Worm (Caenorhabditis elegans) whole organism, L4 larva: ENCODE results near the gene fbxc-34.

Source experiments
- F37D6.2 ChIP-seq: sonication (generic microtip); optimal IDR thresholded peaks from 2 replicates; lab custom pipeline; 2016; ENCODE audit warnings: mild to moderate bottlenecking, missing genetic modification characterization, missing compliant biosample characterization
- F49E8.2 ChIP-seq: sonication (generic microtip); optimal IDR thresholded peaks from 2 replicates; lab custom pipeline; 2016; ENCODE audit warnings: missing compliant biosample characterization, mild to moderate bottlenecking, missing genetic modification characterization, borderline replicate concordance
- ces-1 ChIP-seq: fragments of 150-350 bp; sonication (generic microtip); optimal IDR thresholded peaks from 4 replicates; lab custom pipeline; 2014; ENCODE audit warnings: missing biosample characterization, missing genetic modification reagents, missing genetic modification characterization
- dpl-1 ChIP-seq: fragments of 150-350 bp; optimal IDR thresholded peaks from 2 replicates; lab custom pipeline; 2014; ENCODE audit warnings: missing biosample characterization, missing genetic modification reagents, missing genetic modification characterization
- egl-27 ChIP-seq: sonication (generic microtip); optimal IDR thresholded peaks from 3 replicates; lab custom pipeline; 2017; ENCODE audit warnings: missing biosample characterization, missing genetic modification reagents, missing genetic modification characterization
- lin-1 ChIP-seq: fragments of 200-800 bp; sonication (Bioruptor generic); IDR thresholded peaks from 2 replicates; pipeline ENCODE4 v1.3.6; 2022; ENCODE audit warnings: missing genetic modification reagents, missing genetic modification characterization, missing compliant biosample characterization
- nhr-11 ChIP-seq: fragments of 150-350 bp; optimal IDR thresholded peaks from 2 replicates; lab custom pipeline; 2014; ENCODE audit warnings: missing biosample characterization, missing genetic modification characterization
- nhr-111 ChIP-seq: fragments of 200-800 bp; sonication (Bioruptor generic); optimal IDR thresholded peaks from 2 replicates; lab custom pipeline; 2018; ENCODE audit warnings: mild to moderate bottlenecking, missing genetic modification characterization, missing compliant biosample characterization
- nhr-25 ChIP-seq: sonication (generic microtip); optimal IDR thresholded peaks from 2 replicates; lab custom pipeline; 2017; ENCODE audit warnings: missing genetic modification characterization, mild to moderate bottlenecking, missing compliant biosample characterization, antibody characterized with exemption, moderate library complexity, borderline replicate concordance; ENCODE audit not compliant: insufficient read depth
- sdz-12 ChIP-seq: fragments of 200-800 bp; sonication (Bioruptor generic); optimal IDR thresholded peaks from 2 replicates; lab custom pipeline; 2018; ENCODE audit warnings: mild to moderate bottlenecking, missing genetic modification characterization, missing compliant biosample characterization
- spr-3 ChIP-seq: fragments of 200-800 bp; sonication (Bioruptor generic); optimal IDR thresholded peaks from 2 replicates; lab custom pipeline; 2018; ENCODE audit warnings: mild to moderate bottlenecking, missing genetic modification characterization, missing compliant biosample characterization
- ztf-11 ChIP-seq: fragments of 150-350 bp; optimal IDR thresholded peaks from 2 replicates; lab custom pipeline; 2014; ENCODE audit warnings: missing biosample characterization, missing genetic modification characterization

DNA sequence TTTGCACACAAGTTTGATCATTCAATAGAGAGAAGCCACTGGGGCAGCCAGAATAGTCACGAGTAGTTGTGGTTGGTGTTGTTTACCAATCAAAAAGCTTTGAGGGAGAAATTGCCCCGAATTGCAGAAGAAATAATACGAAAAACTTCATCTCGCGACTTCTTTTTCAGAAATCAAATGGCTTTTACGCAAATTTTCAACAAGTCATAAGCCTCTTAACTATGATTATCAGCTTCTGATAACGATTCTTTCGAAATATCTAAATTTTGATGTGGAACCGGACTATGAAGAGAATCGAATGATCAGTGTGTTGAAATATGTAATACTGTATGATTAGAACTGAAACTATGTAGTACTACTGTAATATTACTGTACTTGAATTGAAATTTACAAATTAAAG lies 10.6 kb upstream of the fbxc-34 start:
- TF ChIP-seq F49E8.2 (no peak), dpl-1 (GFP tag; lab: Kevin White, UChicago) (no peak), spr-3 (no peak), nhr-11 (tag; lab: Kevin White, UChicago) (no peak), nhr-25 (tag; lab: Kevin White, UChicago) (no peak), ztf-11 (tag; lab: Kevin White, UChicago) (no peak), F37D6.2 (tag; lab: Kevin White, UChicago) (no peak), egl-27 (tag; lab: Kevin White, UChicago) (no peak), ces-1 (GFP tag; lab: Kevin White, UChicago) (no peak), sdz-12 (no peak), lin-1 (no peak), nhr-111 (GFP tag; lab: Kevin White, UChicago) (no peak)
